Fruit fly (Drosophila melanogaster) whole organism, embryonic: ENCODE data around the gene Mis12.

Experiments
- CG10147 ChIP-seq: fragments of 200-800 bp; sonication (Bioruptor generic); optimal IDR thresholded peaks from 2 replicates; lab custom pipeline; 2019; ENCODE audit warnings: missing biosample characterization, mild to moderate bottlenecking, missing genetic modification characterization, moderate library complexity
- CG10979 ChIP-seq: fragments of 200-800 bp; sonication (Bioruptor generic); optimal IDR thresholded peaks from 2 replicates; lab custom pipeline; 2018; ENCODE audit warnings: missing biosample characterization, mild to moderate bottlenecking, missing genetic modification characterization, moderate library complexity
- CG12236 ChIP-seq: fragments of 200-800 bp; sonication (Bioruptor generic); optimal IDR thresholded peaks from 2 replicates; lab custom pipeline; 2016; ENCODE audit warnings: missing biosample characterization, missing genetic modification characterization
- CG12942 ChIP-seq: fragments of 200-800 bp; sonication (Bioruptor generic); optimal IDR thresholded peaks from 3 replicates; lab custom pipeline; 2016; ENCODE audit warnings: missing biosample characterization, missing genetic modification characterization
- CG14710 ChIP-seq: fragments of 200-800 bp; sonication (Bioruptor generic); optimal IDR thresholded peaks from 3 replicates; lab custom pipeline; 2019; ENCODE audit warnings: missing biosample characterization, mild to moderate bottlenecking, missing genetic modification characterization, moderate library complexity
- CG15269 ChIP-seq: fragments of 200-800 bp; sonication (Bioruptor generic); optimal IDR thresholded peaks from 2 replicates; lab custom pipeline; 2018; ENCODE audit warnings: missing biosample characterization, mild to moderate bottlenecking, missing genetic modification characterization, moderate library complexity
- CG16815 ChIP-seq: fragments of 200-800 bp; sonication (Bioruptor generic); optimal IDR thresholded peaks from 3 replicates; lab custom pipeline; 2017; ENCODE audit warnings: missing biosample characterization, mild to moderate bottlenecking, missing genetic modification characterization
- CG17328 ChIP-seq: fragments of 200-800 bp; sonication (Bioruptor generic); IDR thresholded peaks from 2 replicates; pipeline ENCODE4 v1.3.6; 2022; ENCODE audit warnings: missing biosample characterization, missing genetic modification characterization
- CG17361 ChIP-seq: fragments of 200-800 bp; sonication (Bioruptor generic); IDR thresholded peaks from 3 replicates; pipeline ENCODE4 v1.3.6; 2022; ENCODE audit warnings: missing biosample characterization, missing genetic modification characterization
- CG18262 ChIP-seq: fragments of 200-800 bp; optimal IDR thresholded peaks from 3 replicates; lab custom pipeline; 2019; ENCODE audit warnings: missing biosample characterization, mild to moderate bottlenecking, missing genetic modification characterization, moderate library complexity
- CG18764 ChIP-seq: fragments of 200-800 bp; sonication (Bioruptor generic); optimal IDR thresholded peaks from 3 replicates; lab custom pipeline; 2016; ENCODE audit warnings: missing biosample characterization, missing genetic modification characterization
- CG2889 ChIP-seq: fragments of 200-800 bp; sonication (Bioruptor generic); IDR thresholded peaks from 3 replicates; pipeline ENCODE4 v1.3.6; 2022; ENCODE audit warnings: missing biosample characterization, missing genetic modification characterization
- CG3995 ChIP-seq: fragments of 200-800 bp; sonication (Bioruptor generic); optimal IDR thresholded peaks from 3 replicates; lab custom pipeline; 2016; ENCODE audit warnings: missing biosample characterization, missing genetic modification characterization
- CG6765 ChIP-seq: fragments of 200-800 bp; sonication (Bioruptor generic); optimal IDR thresholded peaks from 3 replicates; lab custom pipeline; 2017; ENCODE audit warnings: missing biosample characterization, mild to moderate bottlenecking, missing genetic modification characterization
- CG6813 ChIP-seq: fragments of 200-800 bp; sonication (Bioruptor generic); optimal IDR thresholded peaks from 2 replicates; lab custom pipeline; 2017; ENCODE audit warnings: missing biosample characterization, missing genetic modification characterization, mild to moderate bottlenecking, moderate library complexity, missing genetic modification reagents
- CG6854 ChIP-seq: fragments of 200-800 bp; sonication (Bioruptor generic); optimal IDR thresholded peaks from 3 replicates; lab custom pipeline; 2017; ENCODE audit warnings: missing biosample characterization, mild to moderate bottlenecking, missing genetic modification characterization
- CG8281 ChIP-seq: fragments of 200-800 bp; sonication (Bioruptor generic); optimal IDR thresholded peaks from 2 replicates; lab custom pipeline; 2018; ENCODE audit warnings: missing biosample characterization, mild to moderate bottlenecking, missing genetic modification characterization, moderate library complexity
- CG9437 ChIP-seq: fragments of 200-800 bp; sonication (Bioruptor generic); optimal IDR thresholded peaks from 2 replicates; lab custom pipeline; 2018; ENCODE audit warnings: missing biosample characterization, mild to moderate bottlenecking, missing genetic modification characterization
- CG9727 ChIP-seq: fragments of 200-800 bp; sonication (Bioruptor generic); optimal IDR thresholded peaks from 3 replicates; lab custom pipeline; 2017; ENCODE audit warnings: missing biosample characterization, mild to moderate bottlenecking, missing genetic modification characterization
- CG9876 ChIP-seq: fragments of 200-800 bp; sonication (Bioruptor generic); optimal IDR thresholded peaks from 2 replicates; lab custom pipeline; 2016; ENCODE audit warnings: missing biosample characterization, missing genetic modification characterization
- Camta ChIP-seq: fragments of 200-800 bp; sonication (Bioruptor generic); optimal IDR thresholded peaks from 2 replicates; lab custom pipeline; 2016; ENCODE audit warnings: missing biosample characterization, missing genetic modification characterization
- D ChIP-seq, 2 experiments: fragments of 200-800 bp in 1 of 2; fragments of >200 bp in 1 of 2; sonication (Bioruptor generic) in 1 of 2; optimal IDR thresholded peaks; 2 replicates in 1 of 2; 3 replicates in 1 of 2; lab custom pipeline; 2017; ENCODE audit warnings: mild to moderate bottlenecking in 1 of 2, missing biosample characterization in 1 of 2, missing genetic modification characterization in 1 of 2, missing genetic modification reagents in 1 of 2
- Dip3 ChIP-seq: fragments of 200-800 bp; sonication (Bioruptor generic); optimal IDR thresholded peaks from 3 replicates; lab custom pipeline; 2016; ENCODE audit warnings: missing biosample characterization, missing genetic modification characterization
- E2f2 ChIP-seq: fragments of 200-800 bp; sonication (Bioruptor generic); IDR thresholded peaks from 2 replicates; pipeline ENCODE4 v1.3.6; 2022; ENCODE audit warnings: missing biosample characterization, missing genetic modification characterization
- Fer2 ChIP-seq: fragments of 200-800 bp; sonication (Bioruptor generic); optimal IDR thresholded peaks from 2 replicates; lab custom pipeline; 2018; ENCODE audit warnings: missing biosample characterization, mild to moderate bottlenecking, missing genetic modification characterization, moderate library complexity
- HHEX ChIP-seq: fragments of 200-800 bp; sonication (Bioruptor generic); optimal IDR thresholded peaks from 3 replicates; lab custom pipeline; 2017; ENCODE audit warnings: missing biosample characterization, mild to moderate bottlenecking, missing genetic modification characterization, missing genetic modification reagents
- HLHmδ ChIP-seq: fragments of 200-800 bp; sonication (Bioruptor generic); optimal IDR thresholded peaks from 2 replicates; lab custom pipeline; 2018; ENCODE audit warnings: missing biosample characterization, mild to moderate bottlenecking, missing genetic modification characterization, moderate library complexity
- Kr ChIP-seq: fragments of 200-800 bp; sonication (Bioruptor generic); optimal IDR thresholded peaks from 2 replicates; lab custom pipeline; 2017; ENCODE audit warnings: missing biosample characterization, mild to moderate bottlenecking, missing genetic modification characterization
- Lim3 ChIP-seq: fragments of 200-800 bp; sonication (Bioruptor generic); IDR thresholded peaks from 2 replicates; pipeline ENCODE4 v1.3.6; 2022; ENCODE audit warnings: missing biosample characterization, missing genetic modification characterization
- Mes4 ChIP-seq: fragments of 200-800 bp; sonication (Bioruptor generic); optimal IDR thresholded peaks from 2 replicates; lab custom pipeline; 2016; ENCODE audit warnings: missing biosample characterization, missing genetic modification characterization
- NC2β ChIP-seq: fragments of 200-800 bp; sonication (Bioruptor generic); optimal IDR thresholded peaks from 2 replicates; lab custom pipeline; 2016; ENCODE audit warnings: missing biosample characterization, missing genetic modification characterization
- Nf-YC ChIP-seq: fragments of 200-800 bp; optimal IDR thresholded peaks from 3 replicates; lab custom pipeline; 2019; ENCODE audit warnings: missing biosample characterization, mild to moderate bottlenecking, missing genetic modification characterization, moderate library complexity
- Ravus ChIP-seq: fragments of 200-800 bp; sonication (Bioruptor generic); IDR thresholded peaks from 2 replicates; pipeline ENCODE4 v1.3.6; 2022; ENCODE audit warnings: missing biosample characterization, missing genetic modification characterization
- Sin3A ChIP-seq: fragments of >200 bp; optimal IDR thresholded peaks from 2 replicates; lab custom pipeline; 2018
- YL-1 ChIP-seq: fragments of 200-800 bp; sonication (Bioruptor generic); optimal IDR thresholded peaks from 3 replicates; lab custom pipeline; 2017; ENCODE audit warnings: missing biosample characterization, mild to moderate bottlenecking, missing genetic modification characterization
- chinmo ChIP-seq: fragments of 200-800 bp; sonication (Bioruptor generic); IDR thresholded peaks from 4 replicates; pipeline ENCODE4 v1.3.6; 2022; ENCODE audit warnings: missing biosample characterization, missing genetic modification characterization; ENCODE audit not compliant: partially characterized antibody
- dati ChIP-seq: fragments of 200-800 bp; sonication (Bioruptor generic); IDR thresholded peaks from 2 replicates; pipeline ENCODE4 v1.3.6; 2022; ENCODE audit warnings: missing biosample characterization, missing genetic modification characterization
- dysf ChIP-seq: fragments of 200-800 bp; sonication (Bioruptor generic); IDR thresholded peaks from 3 replicates; pipeline ENCODE4 v1.3.6; 2022; ENCODE audit warnings: missing biosample characterization, missing genetic modification characterization
- ems ChIP-seq: fragments of 200-800 bp; sonication (Bioruptor generic); optimal IDR thresholded peaks from 3 replicates; lab custom pipeline; 2016; ENCODE audit warnings: missing biosample characterization, missing genetic modification characterization
- eve ChIP-seq, 2 experiments: fragments of >200 bp; optimal IDR thresholded peaks; 2 replicates each; lab custom pipeline; 2017; ENCODE audit warnings: missing biosample characterization in 2 of 2, missing genetic modification characterization in 2 of 2
- eyg ChIP-seq: fragments of 200-800 bp; sonication (Bioruptor generic); optimal IDR thresholded peaks from 3 replicates; lab custom pipeline; 2016; ENCODE audit warnings: missing biosample characterization, missing genetic modification characterization
- gcm2 ChIP-seq: fragments of 200-800 bp; sonication (Bioruptor generic); optimal IDR thresholded peaks from 2 replicates; lab custom pipeline; 2016; ENCODE audit warnings: missing biosample characterization, missing genetic modification characterization
- hkb ChIP-seq, 2 experiments: fragments of 200-800 bp in 1 of 2; fragments of >200 bp in 1 of 2; sonication (Bioruptor generic) in 1 of 2; IDR thresholded peaks in 1 of 2; optimal IDR thresholded peaks in 1 of 2; 2 replicates each; pipeline versions ENCODE4 v1.3.6 to Lab custom; 2017 to 2022; ENCODE audit warnings: missing biosample characterization in 1 of 2, missing genetic modification characterization in 1 of 2
- lbe ChIP-seq: fragments of 200-800 bp; sonication (Bioruptor generic); optimal IDR thresholded peaks from 2 replicates; lab custom pipeline; 2016; ENCODE audit warnings: missing biosample characterization, mild to moderate bottlenecking, missing genetic modification characterization
- mam ChIP-seq: fragments of 200-800 bp; sonication (Bioruptor generic); optimal IDR thresholded peaks from 3 replicates; lab custom pipeline; 2016; ENCODE audit warnings: missing biosample characterization, missing genetic modification characterization
- pan ChIP-seq, 4 experiments: fragments of >200 bp in 3 of 4; fragments of 200-800 bp in 1 of 4; sonication (Bioruptor generic) in 1 of 4; optimal IDR thresholded peaks in 3 of 4; IDR thresholded peaks in 1 of 4; 2 replicates each; pipeline versions ENCODE4 v1.3.6 to Lab custom; 2017 to 2022; ENCODE audit warnings: missing biosample characterization in 2 of 4, missing genetic modification characterization in 2 of 4, mixed read lengths in 1 of 4
- pho ChIP-seq: fragments of 200-800 bp; sonication (Bioruptor generic); optimal IDR thresholded peaks from 2 replicates; lab custom pipeline; 2016; ENCODE audit warnings: missing biosample characterization, missing genetic modification characterization
- phol ChIP-seq: fragments of 200-800 bp; sonication (Bioruptor generic); optimal IDR thresholded peaks from 3 replicates; lab custom pipeline; 2018; ENCODE audit warnings: missing biosample characterization, mild to moderate bottlenecking, missing genetic modification characterization, moderate library complexity
- sim ChIP-seq: fragments of 200-800 bp; sonication (Bioruptor generic); IDR thresholded peaks from 2 replicates; pipeline ENCODE4 v1.3.6; 2022; ENCODE audit warnings: missing biosample characterization, missing genetic modification characterization

Gene Mis12

DNA sequence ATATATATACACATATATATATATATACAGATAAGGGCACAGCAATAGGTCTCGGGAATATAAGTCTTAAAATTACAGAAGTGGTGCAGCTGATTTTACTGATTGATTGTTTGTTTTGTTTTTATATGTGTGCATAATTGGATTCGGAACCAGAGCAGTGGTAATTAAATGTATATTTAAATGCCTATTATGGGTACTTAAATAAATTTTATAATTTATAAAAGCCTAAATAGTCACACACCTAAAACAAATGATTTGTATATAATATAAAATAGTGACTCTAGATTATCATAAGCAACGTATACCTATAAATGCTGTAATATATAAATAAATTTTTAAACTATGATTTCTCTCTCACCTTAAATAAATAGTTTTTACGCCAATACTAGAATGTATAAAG, 40.6 kb upstream of the Mis12 start (continued):
- TF ChIP-seq CG8281 (no peak), ems (GFP tag; lab: Kevin White, UChicago) (no peak), lbe (GFP tag; lab: Kevin White, UChicago) (no peak), CG9876 (GFP tag; lab: Kevin White, UChicago) (no peak), Sin3A (no peak), Fer2 (tag; lab: Kevin White, UChicago) (no peak), Kr (GFP tag; lab: Kevin White, UChicago) (no peak), HLHmδ (GFP tag; lab: Kevin White, UChicago) (no peak), HHEX (GFP tag; lab: Kevin White, UChicago) (no peak), Dip3 (GFP tag; lab: Kevin White, UChicago) (no peak), NC2β (GFP tag; lab: Kevin White, UChicago) (no peak), sim (GFP tag; lab: Robert Waterston, UW) (no peak), Ravus (GFP tag; lab: Robert Waterston, UW) (no peak), dysf (GFP tag; lab: Robert Waterston, UW) (no peak), CG9437 (GFP tag; lab: Kevin White, UChicago) (peak; percentile 5), dati (GFP tag; lab: Robert Waterston, UW) (no peak), CG18262 (tag; lab: Kevin White, UChicago) (peak; percentile 68), phol (tag; lab: Kevin White, UChicago) (peak; percentile 51), eve (GFP tag; optimal IDR thresholded peaks at IDR 0.05; lab: Kevin White, UChicago) (no peak)

- TF ChIP-seq CG6765 (GFP tag; lab: Kevin White, UChicago) (peak; percentile 78), gcm2 (GFP tag; lab: Kevin White, UChicago) (peak; percentile 52), E2f2 (peak; percentile 55; the same call in 1 of the 2 replicates), eyg (peak; percentile 42), Nf-YC (tag; lab: Kevin White, UChicago) (peak; percentile 74), CG10979 (peak; percentile 93), CG2889 (no peak), Mes4 (GFP tag; lab: Kevin White, UChicago) (peak; percentile 29), CG9727 (peak; percentile 76), CG10147 (GFP tag; lab: Kevin White, UChicago) (peak; percentile 92), Lim3 (GFP tag; lab: Robert Waterston, UW) (no peak), CG6813 (GFP tag; lab: Kevin White, UChicago) (peak; percentile 78), mam (GFP tag; lab: Kevin White, UChicago) (peak; percentile 69), chinmo (no peak), CG9876 (GFP tag; lab: Kevin White, UChicago) (no peak), CG17328 (GFP tag; lab: Robert Waterston, UW) (peak; percentile 65), CG12942 (GFP tag; lab: Kevin White, UChicago) (peak; percentile 64), YL-1 (peak; percentile 25), CG16815 (GFP tag; lab: Kevin White, UChicago) (peak; percentile 63), pho (GFP tag; lab: Kevin White, UChicago) (peak; percentile 12), CG3995 (GFP tag; lab: Kevin White, UChicago) (peak; percentile 14), CG18764 (peak; percentile 70), CG12236 (GFP tag; lab: Kevin White, UChicago) (no peak), pan (optimal IDR thresholded peaks at IDR 0.05; lab: Kevin White, UChicago) (no peak), pan (GFP tag; optimal IDR thresholded peaks at IDR 0.05 in 1 of 2, IDR thresholded peaks at IDR 0.05 in 1 of 2) (peak in 1 of 2 experiments; percentile 74), CG17361 (peak; percentile 97), D (optimal IDR thresholded peaks at IDR 0.05; lab: Kevin White, UChicago) (no peak), D (GFP tag; optimal IDR thresholded peaks at IDR 0.05; lab: Kevin White, UChicago) (peak; percentile 88), CG15269 (peak; percentile 93), CG14710 (tag; lab: Kevin White, UChicago) (peak; percentile 89), hkb (optimal IDR thresholded peaks at IDR 0.05; lab: Kevin White, UChicago) (no peak), hkb (GFP tag; IDR thresholded peaks at IDR 0.05; lab: Robert Waterston, UW) (peak; percentile 81), Camta (peak; percentile 81), CG6854 (GFP tag; lab: Kevin White, UChicago) (peak; percentile 78)
These were observed 39.5 kb upstream of the Mis12 start for dm6 chr3L:7008351-7008750.
